Fruit fly (Drosophila melanogaster) S2 (cell line): Measurements from ENCODE around the gene Or71a.

Source experiments
- CG8478 ChIP-seq: fragments of >200 bp; optimal IDR thresholded peaks from 2 replicates; lab custom pipeline; 2018
- CTCF ChIP-seq, 2 experiments: fragments of >200 bp; optimal IDR thresholded peaks; 2 replicates each; lab custom pipeline; 2018

- TF ChIP-seq CG8478 (no peak), CTCF (optimal IDR thresholded peaks at IDR 0.05; lab: Kevin White, UChicago) (peak; percentile 7 to 11)
These were observed 1.0 kb upstream of the Or71a start for dm6 chr3L:15079278-15079677.
